Fruit fly (Drosophila melanogaster) whole organism, embryonic: ENCODE measurements around the gene aralar1.

Source experiments
- B-H2 ChIP-seq: fragments of 200-800 bp; sonication (Bioruptor generic); optimal IDR thresholded peaks from 2 replicates; lab custom pipeline; 2018; ENCODE audit warnings: missing biosample characterization, mild to moderate bottlenecking, missing genetic modification characterization
- CG10321 ChIP-seq: fragments of 200-800 bp; sonication (Bioruptor generic); IDR thresholded peaks from 2 replicates; pipeline ENCODE4 v1.3.6; 2022; ENCODE audit warnings: missing biosample characterization, missing genetic modification characterization
- CG13424 ChIP-seq: fragments of 200-800 bp; sonication (Bioruptor generic); optimal IDR thresholded peaks from 2 replicates; lab custom pipeline; 2019; ENCODE audit warnings: missing biosample characterization, mild to moderate bottlenecking, missing genetic modification characterization, moderate library complexity
- CG14441 ChIP-seq: fragments of 200-800 bp; sonication (Bioruptor generic); IDR thresholded peaks from 2 replicates; pipeline ENCODE4 v1.3.6; 2022; ENCODE audit warnings: missing biosample characterization, missing genetic modification characterization
- CG1529 ChIP-seq: fragments of 200-800 bp; sonication (Bioruptor generic); optimal IDR thresholded peaks from 3 replicates; lab custom pipeline; 2018; ENCODE audit warnings: missing biosample characterization, missing genetic modification characterization
- CG16863 ChIP-seq: fragments of 200-800 bp; sonication (Bioruptor generic); optimal IDR thresholded peaks from 3 replicates; lab custom pipeline; 2016; ENCODE audit warnings: missing biosample characterization, missing genetic modification characterization
- CG17568 ChIP-seq: fragments of 200-800 bp; sonication (Bioruptor generic); optimal IDR thresholded peaks from 2 replicates; lab custom pipeline; 2018; ENCODE audit warnings: missing biosample characterization, mild to moderate bottlenecking, missing genetic modification characterization, moderate library complexity
- CG17829 ChIP-seq: fragments of 200-800 bp; optimal IDR thresholded peaks from 2 replicates; lab custom pipeline; 2019; ENCODE audit warnings: missing biosample characterization, mild to moderate bottlenecking, missing genetic modification characterization, moderate library complexity
- CG18262 ChIP-seq: fragments of 200-800 bp; optimal IDR thresholded peaks from 3 replicates; lab custom pipeline; 2019; ENCODE audit warnings: missing biosample characterization, mild to moderate bottlenecking, missing genetic modification characterization, moderate library complexity
- CG2199 ChIP-seq: fragments of 200-800 bp; sonication (Bioruptor generic); IDR thresholded peaks from 3 replicates; pipeline ENCODE4 v1.3.6; 2022; ENCODE audit warnings: missing biosample characterization, missing genetic modification characterization
- CG2712 ChIP-seq: fragments of 200-800 bp; optimal IDR thresholded peaks from 3 replicates; lab custom pipeline; 2019; ENCODE audit warnings: missing biosample characterization, mild to moderate bottlenecking, missing genetic modification characterization, moderate library complexity
- CG2889 ChIP-seq: fragments of 200-800 bp; sonication (Bioruptor generic); IDR thresholded peaks from 3 replicates; pipeline ENCODE4 v1.3.6; 2022; ENCODE audit warnings: missing biosample characterization, missing genetic modification characterization
- CG34224 ChIP-seq: fragments of 200-800 bp; sonication (Bioruptor generic); IDR thresholded peaks from 3 replicates; pipeline ENCODE4 v1.3.6; 2022; ENCODE audit warnings: missing biosample characterization, missing genetic modification characterization; ENCODE audit not compliant: partially characterized antibody
- CG4360 ChIP-seq: fragments of 200-800 bp; sonication (Bioruptor generic); IDR thresholded peaks from 2 replicates; pipeline ENCODE4 v1.3.6; 2022; ENCODE audit warnings: missing biosample characterization, missing genetic modification characterization
- CG7839 ChIP-seq: fragments of 200-800 bp; sonication (Bioruptor generic); optimal IDR thresholded peaks from 3 replicates; lab custom pipeline; 2018; ENCODE audit warnings: missing biosample characterization, mild to moderate bottlenecking, missing genetic modification characterization, moderate library complexity
- CTCF ChIP-seq: fragments of 200-800 bp; sonication (Bioruptor generic); optimal IDR thresholded peaks from 2 replicates; lab custom pipeline; 2017; ENCODE audit warnings: missing biosample characterization, mild to moderate bottlenecking, missing genetic modification characterization, moderate library complexity
- ERR ChIP-seq: fragments of 200-800 bp; sonication (Bioruptor generic); optimal IDR thresholded peaks from 2 replicates; lab custom pipeline; 2016; ENCODE audit warnings: missing biosample characterization, missing genetic modification characterization
- Fer1 ChIP-seq: fragments of 200-800 bp; sonication (Bioruptor generic); optimal IDR thresholded peaks from 2 replicates; lab custom pipeline; 2017; ENCODE audit warnings: missing biosample characterization, mild to moderate bottlenecking, missing genetic modification characterization
- Hr78 ChIP-seq, 2 experiments: fragments of 200-800 bp in 1 of 2; fragments of >200 bp in 1 of 2; sonication (Bioruptor generic) in 1 of 2; optimal IDR thresholded peaks; 2 replicates each; lab custom pipeline; 2017 to 2019; ENCODE audit warnings: missing biosample characterization in 2 of 2, missing genetic modification characterization in 2 of 2, mild to moderate bottlenecking in 1 of 2, moderate library complexity in 1 of 2
- Jarid2 ChIP-seq: fragments of 200-800 bp; sonication (Bioruptor generic); optimal IDR thresholded peaks from 3 replicates; lab custom pipeline; 2017; ENCODE audit warnings: mild to moderate bottlenecking, missing biosample characterization, missing genetic modification reagents, missing genetic modification characterization
- MBD-R2 ChIP-seq: fragments of 200-800 bp; sonication (Bioruptor generic); IDR thresholded peaks from 2 replicates; pipeline ENCODE4 v1.3.6; 2022; ENCODE audit warnings: missing biosample characterization, missing genetic modification characterization
- MESR4 ChIP-seq: fragments of 200-800 bp; sonication (Bioruptor generic); optimal IDR thresholded peaks from 2 replicates; lab custom pipeline; 2018; ENCODE audit warnings: missing biosample characterization, mild to moderate bottlenecking, missing genetic modification characterization, moderate library complexity
- Med ChIP-seq: fragments of 200-800 bp; sonication (Bioruptor generic); peaks from one replicate; lab custom pipeline; 2016; ENCODE audit warnings: missing biosample characterization, missing genetic modification characterization, mild to moderate bottlenecking, inconsistent platforms, moderate library complexity
- NFAT ChIP-seq: fragments of 200-800 bp; sonication (Bioruptor generic); IDR thresholded peaks from 2 replicates; pipeline ENCODE4 v1.3.6; 2022; ENCODE audit warnings: missing biosample characterization, missing genetic modification characterization
- Nf-YC ChIP-seq: fragments of 200-800 bp; optimal IDR thresholded peaks from 3 replicates; lab custom pipeline; 2019; ENCODE audit warnings: missing biosample characterization, mild to moderate bottlenecking, missing genetic modification characterization, moderate library complexity
- NfI ChIP-seq: fragments of 200-800 bp; sonication (Bioruptor generic); optimal IDR thresholded peaks from 3 replicates; lab custom pipeline; 2018; ENCODE audit warnings: missing biosample characterization, mild to moderate bottlenecking, missing genetic modification characterization, moderate library complexity
- Oli ChIP-seq: fragments of 200-800 bp; sonication (Bioruptor generic); optimal IDR thresholded peaks from 2 replicates; lab custom pipeline; 2018; ENCODE audit warnings: missing biosample characterization, mild to moderate bottlenecking, missing genetic modification characterization, moderate library complexity
- Sin3A ChIP-seq: fragments of >200 bp; optimal IDR thresholded peaks from 2 replicates; lab custom pipeline; 2018
- Stat92E ChIP-seq, 3 experiments: fragments of >200 bp in 2 of 3; fragments of 200-800 bp in 1 of 3; sonication (Bioruptor generic) in 1 of 3; optimal IDR thresholded peaks; 2 replicates each; lab custom pipeline; 2017 to 2019; ENCODE audit warnings: missing biosample characterization in 3 of 3, missing genetic modification characterization in 3 of 3, mild to moderate bottlenecking in 1 of 3, moderate library complexity in 1 of 3
- cato ChIP-seq: fragments of 200-800 bp; sonication (Bioruptor generic); optimal IDR thresholded peaks from 2 replicates; lab custom pipeline; 2016; ENCODE audit warnings: missing biosample characterization, missing genetic modification characterization, borderline replicate concordance
- chinmo ChIP-seq: fragments of 200-800 bp; sonication (Bioruptor generic); IDR thresholded peaks from 4 replicates; pipeline ENCODE4 v1.3.6; 2022; ENCODE audit warnings: missing biosample characterization, missing genetic modification characterization; ENCODE audit not compliant: partially characterized antibody
- ci ChIP-seq: fragments of 200-800 bp; sonication (Bioruptor generic); IDR thresholded peaks from 3 replicates; pipeline ENCODE4 v1.3.6; 2022; ENCODE audit warnings: missing biosample characterization, missing genetic modification characterization
- crc ChIP-seq: fragments of 200-800 bp; sonication (Bioruptor generic); optimal IDR thresholded peaks from 2 replicates; lab custom pipeline; 2016; ENCODE audit warnings: missing biosample characterization, missing genetic modification characterization
- crp ChIP-seq, 2 experiments: fragments of 200-800 bp; sonication (Bioruptor generic); optimal IDR thresholded peaks; 2 replicates in 1 of 2; 3 replicates in 1 of 2; lab custom pipeline; 2017; ENCODE audit warnings: missing biosample characterization in 2 of 2, missing genetic modification characterization in 2 of 2, mild to moderate bottlenecking in 1 of 2, moderate library complexity in 1 of 2
- dpn ChIP-seq, 2 experiments: fragments of 200-800 bp; sonication (Bioruptor generic); optimal IDR thresholded peaks; 3 replicates each; lab custom pipeline; 2016; ENCODE audit warnings: missing biosample characterization in 2 of 2, missing genetic modification characterization in 2 of 2
- en ChIP-seq: fragments of 200-800 bp; sonication (Bioruptor generic); optimal IDR thresholded peaks from 2 replicates; lab custom pipeline; 2016; ENCODE audit warnings: missing biosample characterization, missing genetic modification characterization
- esg ChIP-seq: fragments of 200-800 bp; sonication (Bioruptor generic); conservative IDR thresholded peaks from 2 replicates; pipeline ENCODE4 v1.3.6; 2022; ENCODE audit warnings: missing biosample characterization, missing genetic modification characterization
- gro ChIP-seq: fragments of 200-800 bp; sonication (Bioruptor generic); optimal IDR thresholded peaks from 2 replicates; lab custom pipeline; 2016; ENCODE audit warnings: missing biosample characterization, missing genetic modification characterization
- kni ChIP-seq: fragments of 200-800 bp; sonication (Bioruptor generic); optimal IDR thresholded peaks from 3 replicates; lab custom pipeline; 2017; ENCODE audit warnings: mild to moderate bottlenecking, missing biosample characterization, missing genetic modification reagents, missing genetic modification characterization
- lbe ChIP-seq: fragments of 200-800 bp; sonication (Bioruptor generic); optimal IDR thresholded peaks from 2 replicates; lab custom pipeline; 2016; ENCODE audit warnings: missing biosample characterization, mild to moderate bottlenecking, missing genetic modification characterization
- mirr ChIP-seq: fragments of 200-800 bp; sonication (Bioruptor generic); optimal IDR thresholded peaks from 3 replicates; lab custom pipeline; 2018; ENCODE audit warnings: missing biosample characterization, mild to moderate bottlenecking, missing genetic modification characterization
- nom ChIP-seq: fragments of 200-800 bp; sonication (Bioruptor generic); optimal IDR thresholded peaks from 2 replicates; lab custom pipeline; 2017; ENCODE audit warnings: missing biosample characterization, missing genetic modification characterization, mild to moderate bottlenecking, moderate library complexity, missing genetic modification reagents
- odd ChIP-seq: fragments of 200-800 bp; sonication (Bioruptor generic); optimal IDR thresholded peaks from 2 replicates; lab custom pipeline; 2017; ENCODE audit warnings: missing biosample characterization, mild to moderate bottlenecking, missing genetic modification characterization
- pho ChIP-seq: fragments of 200-800 bp; sonication (Bioruptor generic); optimal IDR thresholded peaks from 2 replicates; lab custom pipeline; 2016; ENCODE audit warnings: missing biosample characterization, missing genetic modification characterization
- pros ChIP-seq: fragments of 200-800 bp; sonication (Bioruptor generic); optimal IDR thresholded peaks from 3 replicates; lab custom pipeline; 2019; ENCODE audit warnings: missing biosample characterization, mild to moderate bottlenecking, missing genetic modification characterization, moderate library complexity
- pzg ChIP-seq: fragments of 200-800 bp; sonication (Bioruptor generic); optimal IDR thresholded peaks from 3 replicates; lab custom pipeline; 2018; ENCODE audit warnings: missing biosample characterization, mild to moderate bottlenecking, missing genetic modification characterization, moderate library complexity
- run ChIP-seq: fragments of 200-800 bp; sonication (Bioruptor generic); optimal IDR thresholded peaks from 3 replicates; lab custom pipeline; 2018; ENCODE audit warnings: missing biosample characterization, mild to moderate bottlenecking, missing genetic modification characterization
- sens-2 ChIP-seq: fragments of 200-800 bp; sonication (Bioruptor generic); IDR thresholded peaks from 2 replicates; pipeline ENCODE4 v1.3.6; 2022; ENCODE audit warnings: missing biosample characterization, missing genetic modification characterization
- yki ChIP-seq: fragments of >200 bp; optimal IDR thresholded peaks from 3 replicates; lab custom pipeline; 2018

Gene aralar1

dm6 chr3R:30465775-30466494, 10.3 kb upstream of the aralar1 start, which contains the start of gene PH4alphaEFB (continued):
- TF ChIP-seq CG17829 (tag; lab: Kevin White, UChicago) = peak; percentile 25
- peak in 1 of 3 experiments; percentile 56 for TF ChIP-seq Stat92E (GFP tag; optimal IDR thresholded peaks at IDR 0.05; lab: Kevin White, UChicago)
- no peak for TF ChIP-seq CG16863
- TF ChIP-seq Nf-YC (tag; lab: Kevin White, UChicago) = peak; percentile 34
- TF ChIP-seq CTCF (GFP tag; lab: Kevin White, UChicago) = peak; percentile 1
- TF ChIP-seq MBD-R2 (GFP tag; lab: Robert Waterston, UW) = no peak
- TF ChIP-seq CG2889 = no peak
- peak; percentile 65 for TF ChIP-seq pros (GFP tag; lab: Kevin White, UChicago)
- TF ChIP-seq Jarid2 = peak; percentile 94
- TF ChIP-seq NFAT (GFP tag; lab: Robert Waterston, UW) = no peak
- TF ChIP-seq odd (GFP tag; lab: Kevin White, UChicago) = peak; percentile 1
- peak; percentile 14 for TF ChIP-seq mirr
- no peak for TF ChIP-seq en (GFP tag; lab: Kevin White, UChicago)
- peak; percentile 33 for TF ChIP-seq CG2712
- peak; percentile 7 for TF ChIP-seq B-H2
- peak; percentile 12 for TF ChIP-seq CG7839 (tag; lab: Kevin White, UChicago)
- TF ChIP-seq pho (GFP tag; lab: Kevin White, UChicago) = no peak
- peak; percentile 68; the same call in 2 of the 3 replicates for TF ChIP-seq ci
- TF ChIP-seq gro (GFP tag; lab: Kevin White, UChicago) = no peak
- no peak for TF ChIP-seq esg (GFP tag; lab: Robert Waterston, UW)
- TF ChIP-seq CG10321 (GFP tag; lab: Robert Waterston, UW) = no peak
- peak; percentile 56; the same call in 1 of the 4 replicates for TF ChIP-seq chinmo (GFP tag; lab: Robert Waterston, UW)
- TF ChIP-seq CG17568 (GFP tag; lab: Kevin White, UChicago) = peak; percentile 58
- no peak for TF ChIP-seq CG1529 (GFP tag; lab: Kevin White, UChicago)
- peak; percentile 45 for TF ChIP-seq Fer1 (GFP tag; lab: Kevin White, UChicago)
- 0 out of 3 replicates have a peak, but pooled peaks have one; percentile 28 for TF ChIP-seq CG2199 (GFP tag; lab: Robert Waterston, UW)
- TF ChIP-seq CG34224 = peak; percentile 75
- TF ChIP-seq pzg = peak; percentile 9
- peak; percentile 17 for TF ChIP-seq yki (lab: Kevin White, UChicago)
- no peak for TF ChIP-seq ERR (GFP tag; lab: Kevin White, UChicago)
- TF ChIP-seq Hr78 (GFP tag; optimal IDR thresholded peaks at IDR 0.05; lab: Kevin White, UChicago) = peak in 1 of 2 experiments; percentile 3
- no peak for TF ChIP-seq run (tag; lab: Kevin White, UChicago)
- peak; percentile 1 for TF ChIP-seq CG18262 (tag; lab: Kevin White, UChicago)
- no peak for TF ChIP-seq crc (GFP tag; lab: Kevin White, UChicago)
- TF ChIP-seq nom (GFP tag; lab: Kevin White, UChicago) = peak; percentile 57
- no peak for TF ChIP-seq CG13424 (tag; lab: Kevin White, UChicago)
- no peak for TF ChIP-seq Sin3A (lab: Kevin White, UChicago)
- peak; percentile 43 for TF ChIP-seq Med (GFP tag; lab: Kevin White, UChicago)
- TF ChIP-seq sens-2 (GFP tag; lab: Robert Waterston, UW) = peak; percentile 33; the same call in 1 of the 2 replicates
- TF ChIP-seq dpn (GFP tag; optimal IDR thresholded peaks at IDR 0.05; lab: Kevin White, UChicago) = no peak
- TF ChIP-seq Oli (tag; lab: Kevin White, UChicago) = no peak
- TF ChIP-seq MESR4 = peak; percentile 3
- TF ChIP-seq cato = no peak
- TF ChIP-seq lbe (GFP tag; lab: Kevin White, UChicago) = peak; percentile 47
- TF ChIP-seq NfI (GFP tag; lab: Kevin White, UChicago) = no peak
- no peak for TF ChIP-seq CG4360 (GFP tag; lab: Robert Waterston, UW)
- TF ChIP-seq kni (GFP tag; lab: Kevin White, UChicago) = peak; percentile 3
- TF ChIP-seq CG14441 (GFP tag; lab: Robert Waterston, UW) = no peak
- TF ChIP-seq crp (GFP tag; optimal IDR thresholded peaks at IDR 0.05; lab: Kevin White, UChicago) = peak; percentile 20 to 84
